Fruit fly (Drosophila melanogaster) whole organism, embryonic: Measurements from ENCODE around the gene CG42329.

Experiments used
- Antp ChIP-seq: fragments of 200-800 bp; sonication (Bioruptor generic); optimal IDR thresholded peaks from 3 replicates; lab custom pipeline; 2016; ENCODE audit warnings: missing biosample characterization, missing genetic modification characterization
- Bdp1 ChIP-seq: fragments of 200-800 bp; sonication (Bioruptor generic); optimal IDR thresholded peaks from 3 replicates; lab custom pipeline; 2016; ENCODE audit warnings: missing biosample characterization, missing genetic modification characterization
- CG10147 ChIP-seq: fragments of 200-800 bp; sonication (Bioruptor generic); optimal IDR thresholded peaks from 2 replicates; lab custom pipeline; 2019; ENCODE audit warnings: missing biosample characterization, mild to moderate bottlenecking, missing genetic modification characterization, moderate library complexity
- CG12236 ChIP-seq: fragments of 200-800 bp; sonication (Bioruptor generic); optimal IDR thresholded peaks from 2 replicates; lab custom pipeline; 2016; ENCODE audit warnings: missing biosample characterization, missing genetic modification characterization
- CG12391 ChIP-seq: fragments of 200-800 bp; sonication (Bioruptor generic); optimal IDR thresholded peaks from 3 replicates; lab custom pipeline; 2018; ENCODE audit warnings: missing biosample characterization, mild to moderate bottlenecking, missing genetic modification characterization, moderate library complexity
- CG13123 ChIP-seq: fragments of 200-800 bp; sonication (Bioruptor generic); optimal IDR thresholded peaks from 2 replicates; lab custom pipeline; 2016; ENCODE audit warnings: missing biosample characterization, missing genetic modification characterization
- CG13775 ChIP-seq: fragments of 200-800 bp; sonication (Bioruptor generic); optimal IDR thresholded peaks from 3 replicates; lab custom pipeline; 2017; ENCODE audit warnings: missing biosample characterization, mild to moderate bottlenecking, missing genetic modification characterization
- CG15514 ChIP-seq: fragments of 200-800 bp; sonication (Bioruptor generic); optimal IDR thresholded peaks from 3 replicates; lab custom pipeline; 2017; ENCODE audit warnings: missing biosample characterization, missing genetic modification characterization, mild to moderate bottlenecking, moderate library complexity, missing genetic modification reagents
- CG1603 ChIP-seq: fragments of 200-800 bp; sonication (Bioruptor generic); optimal IDR thresholded peaks from 2 replicates; lab custom pipeline; 2019; ENCODE audit warnings: missing biosample characterization, mild to moderate bottlenecking, missing genetic modification characterization, moderate library complexity
- CG17361 ChIP-seq: fragments of 200-800 bp; sonication (Bioruptor generic); IDR thresholded peaks from 3 replicates; pipeline ENCODE4 v1.3.6; 2022; ENCODE audit warnings: missing biosample characterization, missing genetic modification characterization
- CG1832 ChIP-seq: fragments of 200-800 bp; sonication (Bioruptor generic); optimal IDR thresholded peaks from 2 replicates; lab custom pipeline; 2017; ENCODE audit warnings: missing biosample characterization, mild to moderate bottlenecking, missing genetic modification characterization, inconsistent platforms
- CG18476 ChIP-seq: fragments of 200-800 bp; sonication (Bioruptor generic); optimal IDR thresholded peaks from 2 replicates; lab custom pipeline; 2016; ENCODE audit warnings: missing biosample characterization, mild to moderate bottlenecking, missing genetic modification characterization
- CG30020 ChIP-seq: fragments of 200-800 bp; optimal IDR thresholded peaks from 2 replicates; lab custom pipeline; 2019; ENCODE audit warnings: missing biosample characterization, mild to moderate bottlenecking, missing genetic modification characterization, moderate library complexity
- CG3065 ChIP-seq: fragments of 200-800 bp; sonication (Bioruptor generic); optimal IDR thresholded peaks from 2 replicates; lab custom pipeline; 2016; ENCODE audit warnings: missing biosample characterization, missing genetic modification characterization
- CG31224 ChIP-seq: fragments of 200-800 bp; sonication (Bioruptor generic); IDR thresholded peaks from 2 replicates; pipeline ENCODE4 v1.3.6; 2022; ENCODE audit warnings: missing biosample characterization, missing genetic modification characterization
- CG4360 ChIP-seq: fragments of 200-800 bp; sonication (Bioruptor generic); IDR thresholded peaks from 2 replicates; pipeline ENCODE4 v1.3.6; 2022; ENCODE audit warnings: missing biosample characterization, missing genetic modification characterization
- CG6254 ChIP-seq: fragments of 200-800 bp; sonication (Bioruptor generic); optimal IDR thresholded peaks from 3 replicates; lab custom pipeline; 2017; ENCODE audit warnings: mild to moderate bottlenecking, missing biosample characterization, missing genetic modification reagents, missing genetic modification characterization
- CG6765 ChIP-seq: fragments of 200-800 bp; sonication (Bioruptor generic); optimal IDR thresholded peaks from 3 replicates; lab custom pipeline; 2017; ENCODE audit warnings: missing biosample characterization, mild to moderate bottlenecking, missing genetic modification characterization
- CG7839 ChIP-seq: fragments of 200-800 bp; sonication (Bioruptor generic); optimal IDR thresholded peaks from 3 replicates; lab custom pipeline; 2018; ENCODE audit warnings: missing biosample characterization, mild to moderate bottlenecking, missing genetic modification characterization, moderate library complexity
- CG8281 ChIP-seq: fragments of 200-800 bp; sonication (Bioruptor generic); optimal IDR thresholded peaks from 2 replicates; lab custom pipeline; 2018; ENCODE audit warnings: missing biosample characterization, mild to moderate bottlenecking, missing genetic modification characterization, moderate library complexity
- CG9215 ChIP-seq: fragments of 200-800 bp; sonication (Bioruptor generic); IDR thresholded peaks from 2 replicates; pipeline ENCODE4 v1.3.6; 2022; ENCODE audit warnings: missing biosample characterization, missing genetic modification characterization
- Camta ChIP-seq: fragments of 200-800 bp; sonication (Bioruptor generic); optimal IDR thresholded peaks from 2 replicates; lab custom pipeline; 2016; ENCODE audit warnings: missing biosample characterization, missing genetic modification characterization
- CoRest ChIP-seq: fragments of 200-800 bp; sonication (Bioruptor generic); optimal IDR thresholded peaks from 3 replicates; lab custom pipeline; 2018; ENCODE audit warnings: missing biosample characterization, mild to moderate bottlenecking, missing genetic modification characterization, moderate library complexity
- Doc2 ChIP-seq: fragments of 200-800 bp; sonication (Bioruptor generic); IDR thresholded peaks from 2 replicates; pipeline ENCODE4 v1.3.6; 2022; ENCODE audit warnings: missing biosample characterization, missing genetic modification characterization
- Elba2 ChIP-seq: fragments of 200-800 bp; sonication (Bioruptor generic); optimal IDR thresholded peaks from 3 replicates; lab custom pipeline; 2016; ENCODE audit warnings: missing biosample characterization, missing genetic modification characterization
- HLH3B ChIP-seq: fragments of 200-800 bp; sonication (Bioruptor generic); IDR thresholded peaks from 2 replicates; pipeline ENCODE4 v1.3.6; 2022; ENCODE audit warnings: missing biosample characterization, missing genetic modification characterization
- HmgD ChIP-seq: fragments of 200-800 bp; sonication (Bioruptor generic); optimal IDR thresholded peaks from 3 replicates; lab custom pipeline; 2016; ENCODE audit warnings: missing biosample characterization, missing genetic modification characterization
- Med ChIP-seq: fragments of 200-800 bp; sonication (Bioruptor generic); peaks from one replicate; lab custom pipeline; 2016; ENCODE audit warnings: missing biosample characterization, missing genetic modification characterization, mild to moderate bottlenecking, inconsistent platforms, moderate library complexity
- Myb ChIP-seq: fragments of 200-800 bp; sonication (Bioruptor generic); optimal IDR thresholded peaks from 2 replicates; lab custom pipeline; 2016; ENCODE audit warnings: missing biosample characterization, missing genetic modification characterization
- PHDP ChIP-seq: fragments of 200-800 bp; sonication (Bioruptor generic); optimal IDR thresholded peaks from 3 replicates; lab custom pipeline; 2018; ENCODE audit warnings: missing biosample characterization, mild to moderate bottlenecking, missing genetic modification characterization, moderate library complexity
- Ravus ChIP-seq: fragments of 200-800 bp; sonication (Bioruptor generic); IDR thresholded peaks from 2 replicates; pipeline ENCODE4 v1.3.6; 2022; ENCODE audit warnings: missing biosample characterization, missing genetic modification characterization
- Ssrp ChIP-seq: fragments of 200-800 bp; sonication (Bioruptor generic); optimal IDR thresholded peaks from 2 replicates; lab custom pipeline; 2018; ENCODE audit warnings: missing biosample characterization, mild to moderate bottlenecking, missing genetic modification characterization, moderate library complexity
- Usf ChIP-seq: fragments of 200-800 bp; sonication (Bioruptor generic); optimal IDR thresholded peaks from 2 replicates; lab custom pipeline; 2017; ENCODE audit warnings: missing genotype, missing biosample characterization, missing genetic modification characterization
- Xbp1 ChIP-seq: fragments of 200-800 bp; sonication (Bioruptor generic); optimal IDR thresholded peaks from 3 replicates; lab custom pipeline; 2016; ENCODE audit warnings: missing biosample characterization, mild to moderate bottlenecking, missing genetic modification characterization
- az2 ChIP-seq: fragments of 200-800 bp; sonication (Bioruptor generic); optimal IDR thresholded peaks from 3 replicates; lab custom pipeline; 2016; ENCODE audit warnings: missing biosample characterization, missing genetic modification characterization
- bab2 ChIP-seq: fragments of 200-800 bp; sonication (Bioruptor generic); optimal IDR thresholded peaks from 2 replicates; lab custom pipeline; 2016; ENCODE audit warnings: missing biosample characterization, missing genetic modification characterization
- chm ChIP-seq: fragments of 200-800 bp; sonication (Bioruptor generic); IDR thresholded peaks from 2 replicates; pipeline ENCODE4 v1.3.6; 2022; ENCODE audit warnings: missing biosample characterization, missing genetic modification characterization
- crp ChIP-seq, 2 experiments: fragments of 200-800 bp; sonication (Bioruptor generic); optimal IDR thresholded peaks; 2 replicates in 1 of 2; 3 replicates in 1 of 2; lab custom pipeline; 2017; ENCODE audit warnings: missing biosample characterization in 2 of 2, missing genetic modification characterization in 2 of 2, mild to moderate bottlenecking in 1 of 2, moderate library complexity in 1 of 2
- dmrt11E ChIP-seq: fragments of 200-800 bp; sonication (Bioruptor generic); optimal IDR thresholded peaks from 3 replicates; lab custom pipeline; 2018; ENCODE audit warnings: missing biosample characterization, mild to moderate bottlenecking, missing genetic modification characterization, moderate library complexity
- dmrt99B ChIP-seq: fragments of 200-800 bp; sonication (Bioruptor generic); optimal IDR thresholded peaks from 2 replicates; lab custom pipeline; 2018; ENCODE audit warnings: missing biosample characterization, mild to moderate bottlenecking, missing genetic modification characterization, moderate library complexity
- grau ChIP-seq: fragments of 200-800 bp; optimal IDR thresholded peaks from 3 replicates; lab custom pipeline; 2019; ENCODE audit warnings: missing biosample characterization, mild to moderate bottlenecking, missing genetic modification characterization, moderate library complexity
- gsb-n ChIP-seq: fragments of 200-800 bp; sonication (Bioruptor generic); optimal IDR thresholded peaks from 3 replicates; lab custom pipeline; 2018; ENCODE audit warnings: missing biosample characterization, mild to moderate bottlenecking, missing genetic modification characterization
- gt ChIP-seq: fragments of 200-800 bp; sonication (Bioruptor generic); IDR thresholded peaks from 2 replicates; pipeline ENCODE4 v1.3.6; 2022; ENCODE audit warnings: missing biosample characterization, missing genetic modification characterization
- otp ChIP-seq: fragments of 200-800 bp; sonication (Bioruptor generic); IDR thresholded peaks from 3 replicates; pipeline ENCODE4, ENCODE4 v1.3.6; 2022; ENCODE audit warnings: missing biosample characterization, missing genetic modification characterization
- scrt ChIP-seq: fragments of 200-800 bp; sonication (Bioruptor generic); optimal IDR thresholded peaks from 2 replicates; lab custom pipeline; 2018; ENCODE audit warnings: missing biosample characterization, mild to moderate bottlenecking, missing genetic modification characterization, moderate library complexity
- shn ChIP-seq: fragments of 200-800 bp; sonication (Bioruptor generic); optimal IDR thresholded peaks from 3 replicates; lab custom pipeline; 2016; ENCODE audit warnings: missing biosample characterization, missing genetic modification characterization
- sima ChIP-seq: fragments of 200-800 bp; sonication (Bioruptor generic); optimal IDR thresholded peaks from 2 replicates; lab custom pipeline; 2016; ENCODE audit warnings: missing biosample characterization, missing genetic modification characterization
- tna ChIP-seq: fragments of 200-800 bp; sonication (Bioruptor generic); IDR thresholded peaks from 2 replicates; pipeline ENCODE4 v1.3.6; 2022; ENCODE audit warnings: missing biosample characterization, missing genetic modification characterization; ENCODE audit not compliant: partially characterized antibody
- ttk ChIP-seq: fragments of 200-800 bp; sonication (Bioruptor generic); IDR thresholded peaks from 2 replicates; pipeline ENCODE4 v2.1.2; 2022; ENCODE audit warnings: missing biosample characterization, missing genetic modification characterization
- twi ChIP-seq: fragments of 200-800 bp; optimal IDR thresholded peaks from 2 replicates; lab custom pipeline; 2019; ENCODE audit warnings: missing biosample characterization, mild to moderate bottlenecking, missing genetic modification characterization, moderate library complexity
- tx ChIP-seq: fragments of 200-800 bp; sonication (Bioruptor generic); optimal IDR thresholded peaks from 2 replicates; lab custom pipeline; 2016; ENCODE audit warnings: missing biosample characterization, missing genetic modification characterization

CG42329 gene

DNA sequence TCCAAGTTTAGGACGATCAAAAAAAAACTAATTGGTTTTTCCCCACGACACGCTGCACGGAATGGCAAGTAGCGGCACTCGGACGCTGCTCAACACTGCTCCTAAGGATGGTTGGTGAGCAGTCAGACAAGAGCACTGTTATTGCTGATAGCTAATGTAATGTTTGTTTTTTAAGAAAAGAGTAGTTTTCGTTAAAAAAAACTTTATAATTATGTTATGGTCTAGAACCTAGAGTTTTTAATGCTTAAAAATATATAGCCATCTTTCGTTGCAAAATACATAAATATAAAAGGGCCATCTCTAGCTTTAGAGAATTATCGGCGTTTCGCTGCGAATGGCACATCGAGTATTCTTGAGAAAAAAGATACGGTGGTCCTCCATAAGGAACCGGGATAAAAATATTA is 46.4 kb upstream of the CG42329 start, which contains the start of the genes Charon and CG4887 (continued):
- TF ChIP-seq CG12236 (GFP tag; lab: Kevin White, UChicago): peak; percentile 40
- TF ChIP-seq CG10147 (GFP tag; lab: Kevin White, UChicago): no peak
- TF ChIP-seq bab2 (GFP tag; lab: Kevin White, UChicago): peak; percentile 89
- TF ChIP-seq Ravus (GFP tag; lab: Robert Waterston, UW): no peak; the same call in 1 of the 2 replicates
- peak; percentile 85 for TF ChIP-seq shn (GFP tag; lab: Kevin White, UChicago)
- TF ChIP-seq HLH3B: peak; percentile 64
- no peak for TF ChIP-seq CG30020 (tag; lab: Kevin White, UChicago)
- TF ChIP-seq Myb (GFP tag; lab: Kevin White, UChicago): peak; percentile 83
- peak; percentile 71 for TF ChIP-seq HmgD
- no peak for TF ChIP-seq CG4360 (GFP tag; lab: Robert Waterston, UW)
- TF ChIP-seq CG1832 (GFP tag; lab: Kevin White, UChicago): no peak
- TF ChIP-seq gt (GFP tag; lab: Robert Waterston, UW): peak; percentile 49; the same call in 1 of the 2 replicates
- TF ChIP-seq crp (GFP tag; optimal IDR thresholded peaks at IDR 0.05; lab: Kevin White, UChicago): peak in 1 of 2 experiments; percentile 52
- peak; percentile 81 for TF ChIP-seq Camta (GFP tag; lab: Kevin White, UChicago)
- peak; percentile 70 for TF ChIP-seq twi (tag; lab: Kevin White, UChicago)
- TF ChIP-seq Bdp1 (GFP tag; lab: Kevin White, UChicago): peak; percentile 71
- TF ChIP-seq Med (GFP tag; lab: Kevin White, UChicago): peak; percentile 96
- peak; percentile 55; the same call in 1 of the 2 replicates for TF ChIP-seq CG31224 (GFP tag; lab: Robert Waterston, UW)
- TF ChIP-seq Doc2 (GFP tag; lab: Robert Waterston, UW): 0 out of 2 replicates have a peak, but pooled peaks have one; percentile 41
- peak; percentile 61; the same call in 1 of the 2 replicates for TF ChIP-seq chm
- TF ChIP-seq CG13123: peak; percentile 70
- peak; percentile 70 for TF ChIP-seq dmrt11E (tag; lab: Kevin White, UChicago)
- no peak for TF ChIP-seq dmrt99B (tag; lab: Kevin White, UChicago)
- peak; percentile 92 for TF ChIP-seq CoRest (tag; lab: Kevin White, UChicago)
- TF ChIP-seq CG9215 (GFP tag; lab: Robert Waterston, UW): peak; percentile 88
- TF ChIP-seq ttk (GFP tag; lab: Robert Waterston, UW): peak; percentile 74
- no peak for TF ChIP-seq sima (GFP tag; lab: Kevin White, UChicago)
- peak; percentile 79 for TF ChIP-seq CG15514
- no peak for TF ChIP-seq CG6254 (GFP tag; lab: Kevin White, UChicago)
- TF ChIP-seq Usf: peak; percentile 53
- TF ChIP-seq gsb-n (tag; lab: Kevin White, UChicago): no peak
- TF ChIP-seq tx (GFP tag; lab: Kevin White, UChicago): peak; percentile 79
- TF ChIP-seq CG6765 (GFP tag; lab: Kevin White, UChicago): peak; percentile 75
- TF ChIP-seq CG7839: no peak
- no peak for TF ChIP-seq CG3065 (GFP tag; lab: Kevin White, UChicago)
- peak; percentile 88 for TF ChIP-seq CG13775
- peak; percentile 81 for TF ChIP-seq Antp (GFP tag; lab: Kevin White, UChicago)
- no peak for TF ChIP-seq CG1603 (tag; lab: Kevin White, UChicago)
- peak; percentile 88 for TF ChIP-seq CG12391 (tag; lab: Kevin White, UChicago)
- TF ChIP-seq az2 (GFP tag; lab: Kevin White, UChicago): peak; percentile 81
- no peak for TF ChIP-seq CG18476
- TF ChIP-seq tna (GFP tag; lab: Robert Waterston, UW): no peak
- no peak for TF ChIP-seq CG8281
- no peak for TF ChIP-seq otp (GFP tag; lab: Robert Waterston, UW)
- TF ChIP-seq scrt (GFP tag; lab: Kevin White, UChicago): no peak
- TF ChIP-seq CG17361 (GFP tag; lab: Robert Waterston, UW): no peak; the same call in 2 of the 3 replicates
- no peak for TF ChIP-seq PHDP (tag; lab: Kevin White, UChicago)
- no peak for TF ChIP-seq grau
- TF ChIP-seq Elba2 (GFP tag; lab: Kevin White, UChicago): peak; percentile 87
- peak; percentile 80 for TF ChIP-seq Ssrp (tag; lab: Kevin White, UChicago)
- peak; percentile 89 for TF ChIP-seq Xbp1 (GFP tag; lab: Kevin White, UChicago)
